Worm (Caenorhabditis elegans) whole organism, late embryonic: ENCODE results near the gene T10F2.2.

Source experiments
- F13H6.1 ChIP-seq: sonication (generic microtip); optimal IDR thresholded peaks from 2 replicates; lab custom pipeline; 2016; ENCODE audit warnings: missing genetic modification characterization, missing compliant biosample characterization
- ahr-1 ChIP-seq: sonication (generic microtip); optimal IDR thresholded peaks from 2 replicates; lab custom pipeline; 2016; ENCODE audit warnings: missing genetic modification characterization, missing compliant biosample characterization
- ama-1 ChIP-seq: fragments of 150-350 bp; optimal IDR thresholded peaks from 2 replicates; lab custom pipeline; 2014
- ceh-22 ChIP-seq: sonication (generic microtip); optimal IDR thresholded peaks from 2 replicates; lab custom pipeline; 2017; ENCODE audit warnings: missing biosample characterization, missing genetic modification characterization
- dve-1 ChIP-seq: sonication (generic microtip); optimal IDR thresholded peaks from 2 replicates; lab custom pipeline; 2017; ENCODE audit warnings: antibody characterized with exemption, mild to moderate bottlenecking, missing genetic modification characterization, missing compliant biosample characterization
- elt-2 ChIP-seq: sonication (generic microtip); optimal IDR thresholded peaks from 2 replicates; lab custom pipeline; 2016; ENCODE audit warnings: missing genetic modification reagents, missing genetic modification characterization, missing compliant biosample characterization
- elt-4 ChIP-seq: sonication (generic microtip); optimal IDR thresholded peaks from 2 replicates; lab custom pipeline; 2016; ENCODE audit warnings: missing genetic modification characterization, missing compliant biosample characterization
- lin-11 ChIP-seq: fragments of 200-800 bp; sonication (Bioruptor generic); optimal IDR thresholded peaks from 2 replicates; lab custom pipeline; 2018; ENCODE audit warnings: mild to moderate bottlenecking, missing genetic modification characterization, missing compliant biosample characterization
- pha-4 ChIP-seq: fragments of 150-350 bp; optimal IDR thresholded peaks from 2 replicates; lab custom pipeline; 2018; ENCODE audit warnings: missing biosample characterization, missing genetic modification reagents, missing genetic modification characterization
- pqm-1 ChIP-seq: sonication (generic microtip); optimal IDR thresholded peaks from 2 replicates; lab custom pipeline; 2016; ENCODE audit warnings: missing genetic modification characterization, missing compliant biosample characterization
- unc-55 ChIP-seq: sonication (generic microtip); optimal IDR thresholded peaks from 2 replicates; lab custom pipeline; 2017; ENCODE audit warnings: missing biosample characterization, missing genetic modification reagents, missing genetic modification characterization

ce11 chrIII:5193266-5193665 is 28.2 kb upstream of the T10F2.2 start:
- TF ChIP-seq elt-2, result no peak
- TF ChIP-seq pha-4, result no peak
- TF ChIP-seq F13H6.1, result no peak
- TF ChIP-seq ama-1 (lab: Kevin White, UChicago), result no peak
- TF ChIP-seq pqm-1 (tag; lab: Kevin White, UChicago), result no peak
- no peak for TF ChIP-seq dve-1 (tag; lab: Kevin White, UChicago)
- TF ChIP-seq unc-55 (GFP tag; lab: Kevin White, UChicago), result no peak
- no peak for TF ChIP-seq elt-4 (tag; lab: Kevin White, UChicago)
- TF ChIP-seq lin-11, result no peak
- no peak for TF ChIP-seq ceh-22
- no peak for TF ChIP-seq ahr-1
